3 worm cellular contexts compared by ENCODE assay signal in genomic region chrX:14708176-14708642, ce11.
A peak's percentile ranks its signal among the peaks of the same experiment; 100 is the strongest.
TF ChIP-seq lines count a peak whose summit lies in the region.

No protein-coding gene starts in this region.

TF ChIP-seq in whole organism, L1 larva, 84 proteins besides CTCF, POLR2A, EP300 and RAD21 (continued from another document and continues in another):
- TF ChIP-seq pqm-1 (tag; optimal IDR thresholded peaks at IDR 0.05; lab: Kevin White, UChicago) (no peak), xbp-1 (tag; optimal IDR thresholded peaks at IDR 0.05; lab: Kevin White, UChicago) (peak; percentile 92), lin-35 (GFP tag; optimal IDR thresholded peaks at IDR 0.05; lab: Kevin White, UChicago) (peak; percentile 78 to 81), dsc-1 (tag; optimal IDR thresholded peaks at IDR 0.05; lab: Kevin White, UChicago) (peak; percentile 87), hlh-4 (tag; optimal IDR thresholded peaks at IDR 0.05; lab: Kevin White, UChicago) (no peak), tbx-2 (tag; optimal IDR thresholded peaks at IDR 0.05; lab: Kevin White, UChicago) (peak; percentile 94), F16B12.6 (tag; optimal IDR thresholded peaks at IDR 0.05; lab: Kevin White, UChicago) (peak; percentile 54), fkh-10 (GFP tag; optimal IDR thresholded peaks at IDR 0.05; lab: Kevin White, UChicago) (peak; percentile 97), lin-14 (GFP tag; optimal IDR thresholded peaks at IDR 0.05; lab: Kevin White, UChicago) (peak; percentile 100), ets-5 (GFP tag; IDR thresholded peaks at IDR 0.05; lab: Robert Waterston, UW) (no peak), efl-3 (GFP tag; optimal IDR thresholded peaks at IDR 0.05; lab: Kevin White, UChicago) (no peak), efl-1 (optimal IDR thresholded peaks at IDR 0.05; lab: Kevin White, UChicago) (peak; percentile 71 to 79), efl-1 (GFP tag; optimal IDR thresholded peaks at IDR 0.05 in 1 of 2; lab: Kevin White, UChicago) (peak; percentile 53 to 95), nhr-237 (tag; optimal IDR thresholded peaks at IDR 0.05; lab: Kevin White, UChicago) (peak; percentile 81), ceh-88 (GFP tag; IDR thresholded peaks at IDR 0.05; lab: Robert Waterston, UW) (peak; percentile 40; the same call in 1 of the 2 replicates), swsn-7 (tag; optimal IDR thresholded peaks at IDR 0.05; lab: Kevin White, UChicago) (peak; percentile 94), ceh-8 (GFP tag; optimal IDR thresholded peaks at IDR 0.05; lab: Kevin White, UChicago) (peak; percentile 89), mdl-1 (tag; optimal IDR thresholded peaks at IDR 0.05; lab: Kevin White, UChicago) (peak; percentile 44 to 82), ceh-82 (tag; optimal IDR thresholded peaks at IDR 0.05; lab: Kevin White, UChicago) (peak; percentile 91 to 96 (median 93)), irx-1 (tag; optimal IDR thresholded peaks at IDR 0.05; lab: Kevin White, UChicago) (peak; percentile 84), grh-1 (GFP tag; IDR thresholded peaks at IDR 0.05; lab: Robert Waterston, UW) (peak; percentile 86), hlh-17 (GFP tag; optimal IDR thresholded peaks at IDR 0.05; lab: Kevin White, UChicago; ENCODE audit: borderline replicate concordance) (no peak), ceh-90 (tag; optimal IDR thresholded peaks at IDR 0.05; lab: Kevin White, UChicago) (no peak), skn-1 (tag; optimal IDR thresholded peaks at IDR 0.05; lab: Kevin White, UChicago) (peak; percentile 85), nhr-77 (tag; optimal IDR thresholded peaks at IDR 0.05; lab: Kevin White, UChicago) (peak; percentile 77), unc-30 (tag; optimal IDR thresholded peaks at IDR 0.05; lab: Kevin White, UChicago) (no peak), tlp-1 (tag; optimal IDR thresholded peaks at IDR 0.05; lab: Kevin White, UChicago) (no peak), nhr-20 (tag; optimal IDR thresholded peaks at IDR 0.05; lab: Kevin White, UChicago) (peak; percentile 95), ztf-4 (tag; optimal IDR thresholded peaks at IDR 0.05; lab: Kevin White, UChicago) (peak; percentile 58), egl-13 (tag; optimal IDR thresholded peaks at IDR 0.05; lab: Kevin White, UChicago) (peak; percentile 95), isw-1 (GFP tag; IDR thresholded peaks at IDR 0.05; lab: Robert Waterston, UW) (peak; percentile 88), unc-86 (tag; optimal IDR thresholded peaks at IDR 0.05; lab: Kevin White, UChicago) (peak; percentile 96), aly-2 (tag; optimal IDR thresholded peaks at IDR 0.05; lab: Kevin White, UChicago) (no peak), nhr-19 (GFP tag; conservative IDR thresholded peaks at IDR 0.05; lab: Robert Waterston, UW) (peak; percentile 90), ama-1 (optimal IDR thresholded peaks at IDR 0.05; lab: Kevin White, UChicago) (no peak), nhr-71 (tag; optimal IDR thresholded peaks at IDR 0.05; lab: Kevin White, UChicago) (peak; percentile 97), zip-4 (GFP tag; optimal IDR thresholded peaks at IDR 0.05; lab: Kevin White, UChicago) (peak; percentile 54), nhr-90 (tag; optimal IDR thresholded peaks at IDR 0.05; lab: Kevin White, UChicago; ENCODE audit: poor library complexity) (peak; percentile 83), nhr-85 (tag; lab: Kevin White, UChicago) (peak; percentile 95), blmp-1 (tag; optimal IDR thresholded peaks at IDR 0.05; lab: Kevin White, UChicago) (peak; percentile 54), egl-27 (tag; optimal IDR thresholded peaks at IDR 0.05; lab: Kevin White, UChicago) (peak; percentile 44 to 81), fkh-8 (tag; optimal IDR thresholded peaks at IDR 0.05; lab: Kevin White, UChicago) (peak; percentile 99), C16A3.4 (tag; optimal IDR thresholded peaks at IDR 0.05; lab: Kevin White, UChicago) (peak; percentile 90), zag-1 (tag; optimal IDR thresholded peaks at IDR 0.05; lab: Kevin White, UChicago) (no peak)

TF ChIP-seq in whole organism, L3 larva, 47 proteins besides CTCF, POLR2A, EP300 and RAD21 (continued from another document):
- TF ChIP-seq pha-4 (tag; optimal IDR thresholded peaks at IDR 0.05; lab: Kevin White, UChicago) (peak; percentile 88), egl-27 (tag; optimal IDR thresholded peaks at IDR 0.05; lab: Kevin White, UChicago) (peak; percentile 84), nfya-1 (tag; optimal IDR thresholded peaks at IDR 0.05; lab: Kevin White, UChicago; ENCODE audit: insufficient read depth) (peak; percentile 95), nhr-28 (tag; optimal IDR thresholded peaks at IDR 0.05; lab: Kevin White, UChicago) (no peak), zag-1 (tag; optimal IDR thresholded peaks at IDR 0.05; lab: Kevin White, UChicago) (no peak), R02D3.7 (tag; optimal IDR thresholded peaks at IDR 0.05; lab: Kevin White, UChicago) (peak; percentile 53), unc-62 (GFP tag; optimal IDR thresholded peaks at IDR 0.05; lab: Kevin White, UChicago) (peak; percentile 88), tbx-2 (tag; optimal IDR thresholded peaks at IDR 0.05; lab: Kevin White, UChicago) (peak; percentile 86), nhr-237 (tag; optimal IDR thresholded peaks at IDR 0.05; lab: Kevin White, UChicago) (no peak), lin-15B (tag; optimal IDR thresholded peaks at IDR 0.05; lab: Kevin White, UChicago) (peak; percentile 91), lin-39 (tag; optimal IDR thresholded peaks at IDR 0.05; lab: Kevin White, UChicago) (peak; percentile 95), hmg-11 (tag; optimal IDR thresholded peaks at IDR 0.05; lab: Kevin White, UChicago) (peak; percentile 86), nhr-67 (tag; optimal IDR thresholded peaks at IDR 0.05; lab: Kevin White, UChicago) (no peak), ztf-4 (tag; optimal IDR thresholded peaks at IDR 0.05; lab: Kevin White, UChicago) (peak; percentile 21), eor-1 (tag; optimal IDR thresholded peaks at IDR 0.05; lab: Kevin White, UChicago) (no peak), jun-1 (tag; optimal IDR thresholded peaks at IDR 0.05; lab: Kevin White, UChicago) (peak; percentile 91), nhr-23 (tag; optimal IDR thresholded peaks at IDR 0.05; lab: Kevin White, UChicago) (peak; percentile 72), egl-5 (tag; optimal IDR thresholded peaks at IDR 0.05; lab: Kevin White, UChicago) (no peak), aly-2 (tag; optimal IDR thresholded peaks at IDR 0.05; lab: Kevin White, UChicago) (no peak), elt-1 (tag; optimal IDR thresholded peaks at IDR 0.05; lab: Kevin White, UChicago) (peak; percentile 61), ceh-16 (tag; optimal IDR thresholded peaks at IDR 0.05; lab: Kevin White, UChicago) (no peak), ceh-9 (tag; optimal IDR thresholded peaks at IDR 0.05; lab: Kevin White, UChicago) (no peak), fkh-2 (tag; optimal IDR thresholded peaks at IDR 0.05; lab: Kevin White, UChicago) (no peak), nhr-43 (tag; optimal IDR thresholded peaks at IDR 0.05; lab: Kevin White, UChicago; ENCODE audit: poor library complexity, severe bottlenecking) (peak; percentile 79), fos-1 (tag; optimal IDR thresholded peaks at IDR 0.05; lab: Kevin White, UChicago) (peak; percentile 83), fkh-10 (GFP tag; optimal IDR thresholded peaks at IDR 0.05; lab: Kevin White, UChicago) (peak; percentile 99), nhr-12 (tag; optimal IDR thresholded peaks at IDR 0.05; lab: Kevin White, UChicago) (no peak), daf-12 (tag; optimal IDR thresholded peaks at IDR 0.05; lab: Kevin White, UChicago) (no peak)

TF ChIP-seq in whole organism, young adult, 124 proteins besides CTCF, POLR2A, EP300 and RAD21 (continued from another document):
- TF ChIP-seq aptf-3 (GFP tag; IDR thresholded peaks at IDR 0.05; lab: Robert Waterston, UW) (0 out of 2 replicates have a peak, but pooled peaks have one; percentile 40), let-526 (GFP tag; IDR thresholded peaks at IDR 0.05; lab: Robert Waterston, UW) (peak; percentile 71; the same call in 1 of the 2 replicates), mcd-1 (GFP tag; IDR thresholded peaks at IDR 0.05; lab: Robert Waterston, UW) (peak; percentile 98), ceh-27 (GFP tag; optimal IDR thresholded peaks at IDR 0.05; lab: Kevin White, UChicago) (peak; percentile 92), hmg-1.2 (GFP tag; IDR thresholded peaks at IDR 0.05; lab: Robert Waterston, UW) (peak; percentile 62), egrh-3 (GFP tag; IDR thresholded peaks at IDR 0.05; lab: Robert Waterston, UW) (peak; percentile 98), madf-6 (GFP tag; IDR thresholded peaks at IDR 0.05; lab: Robert Waterston, UW) (0 out of 2 replicates have a peak, but pooled peaks have one; percentile 22), B0336.3 (GFP tag; IDR thresholded peaks at IDR 0.05; lab: Robert Waterston, UW) (peak; percentile 89), tlf-1 (GFP tag; optimal IDR thresholded peaks at IDR 0.05; lab: Kevin White, UChicago) (no peak), tbp1 (GFP tag; optimal IDR thresholded peaks at IDR 0.05; lab: Kevin White, UChicago) (peak; percentile 51), xnd-1 (tag; optimal IDR thresholded peaks at IDR 0.05; lab: Kevin White, UChicago) (no peak), F10E7.11 (tag; optimal IDR thresholded peaks at IDR 0.05; lab: Kevin White, UChicago) (no peak), snpc-4 (GFP tag; optimal IDR thresholded peaks at IDR 0.05; lab: Kevin White, UChicago) (peak; percentile 65), snpc-4 (tag; optimal IDR thresholded peaks at IDR 0.05; lab: Kevin White, UChicago) (peak; percentile 64 to 81 (median 72)), egl-18 (GFP tag; IDR thresholded peaks at IDR 0.05; lab: Robert Waterston, UW) (peak; percentile 65; the same call in 1 of the 2 replicates), attf-5 (GFP tag; optimal IDR thresholded peaks at IDR 0.05; lab: Kevin White, UChicago) (peak; percentile 95), hmg-20 (GFP tag; IDR thresholded peaks at IDR 0.05; lab: Robert Waterston, UW) (no peak), gei-17 (GFP tag; optimal IDR thresholded peaks at IDR 0.05; lab: Kevin White, UChicago) (peak; percentile 82), C06A6.2 (GFP tag; conservative IDR thresholded peaks at IDR 0.05; lab: Robert Waterston, UW) (peak; percentile 89), athp-1 (tag; optimal IDR thresholded peaks at IDR 0.05; lab: Kevin White, UChicago) (peak; percentile 85), unc-130 (GFP tag; optimal IDR thresholded peaks at IDR 0.05; lab: Kevin White, UChicago) (no peak), F39B2.1 (GFP tag; IDR thresholded peaks at IDR 0.05; lab: Robert Waterston, UW) (no peak), K12H6.12 (tag; optimal IDR thresholded peaks at IDR 0.05; lab: Kevin White, UChicago) (peak; percentile 98), tbx-9 (tag; optimal IDR thresholded peaks at IDR 0.05; lab: Kevin White, UChicago; ENCODE audit: borderline replicate concordance) (no peak), pbrm-1 (GFP tag; IDR thresholded peaks at IDR 0.05; lab: Robert Waterston, UW) (peak; percentile 67), zfh-2 (GFP tag; conservative IDR thresholded peaks at IDR 0.05; lab: Robert Waterston, UW) (peak; percentile 100), nfyb-1 (GFP tag; IDR thresholded peaks at IDR 0.05; lab: Robert Waterston, UW) (peak; percentile 91), chd-7 (tag; optimal IDR thresholded peaks at IDR 0.05; lab: Kevin White, UChicago) (peak; percentile 83), let-607 (tag; optimal IDR thresholded peaks at IDR 0.05; lab: Kevin White, UChicago) (peak; percentile 33 to 71)
